Fruit fly (Drosophila melanogaster) whole organism, wandering third instar larva: ENCODE data around the gene CG4338.

Experiments used
- Abd-B ChIP-seq: fragments of >200 bp; optimal IDR thresholded peaks from 2 replicates; lab custom pipeline; 2017; ENCODE audit warnings: missing biosample characterization, missing genetic modification characterization
- CG32264 ChIP-seq: fragments of 200-800 bp; sonication (Bioruptor generic); optimal IDR thresholded peaks from 2 replicates; lab custom pipeline; 2016; ENCODE audit warnings: missing biosample characterization, missing genetic modification characterization
- CG9705 ChIP-seq: fragments of 200-800 bp; sonication (Bioruptor generic); optimal IDR thresholded peaks from 2 replicates; lab custom pipeline; 2018; ENCODE audit warnings: missing biosample characterization, mild to moderate bottlenecking, missing genetic modification characterization
- Dfd ChIP-seq: fragments of >200 bp; optimal IDR thresholded peaks from 2 replicates; lab custom pipeline; 2017; ENCODE audit warnings: missing biosample characterization, missing genetic modification characterization
- Dif ChIP-seq: fragments of 200-275, 200-300 bp; sonication (Bioruptor generic); optimal IDR thresholded peaks from 2 replicates; lab custom pipeline; 2018; ENCODE audit warnings: missing biosample characterization, missing genetic modification characterization; ENCODE audit not compliant: partially characterized antibody
- GATAd ChIP-seq: sonication (Bioruptor generic); optimal IDR thresholded peaks from 2 replicates; lab custom pipeline; 2016; ENCODE audit warnings: missing biosample characterization, missing genetic modification characterization
- HLH106 ChIP-seq: fragments of 200-800 bp; optimal IDR thresholded peaks from 3 replicates; lab custom pipeline; 2019; ENCODE audit warnings: missing biosample characterization, mild to moderate bottlenecking, missing genetic modification characterization, moderate library complexity
- Hnf4 ChIP-seq: fragments of 200-800 bp; sonication (Bioruptor generic); optimal IDR thresholded peaks from 2 replicates; lab custom pipeline; 2016; ENCODE audit warnings: missing biosample characterization, mild to moderate bottlenecking, missing genetic modification characterization
- Hr78 ChIP-seq: fragments of >200 bp; optimal IDR thresholded peaks from 2 replicates; lab custom pipeline; 2017; ENCODE audit warnings: missing biosample characterization, missing genetic modification characterization
- Hr83 ChIP-seq: fragments of 200-300 bp; sonication (Bioruptor generic); optimal IDR thresholded peaks from 2 replicates; lab custom pipeline; 2016; ENCODE audit warnings: missing biosample characterization, mild to moderate bottlenecking, missing genetic modification characterization, moderate library complexity; ENCODE audit not compliant: poor library complexity, severe bottlenecking
- Jra ChIP-seq: sonication (Bioruptor generic); optimal IDR thresholded peaks from 2 replicates; lab custom pipeline; 2016; ENCODE audit warnings: missing biosample characterization, missing genetic modification characterization
- Myc ChIP-seq: fragments of >200 bp; optimal IDR thresholded peaks from 2 replicates; lab custom pipeline; 2017
- N ChIP-seq: fragments of >200 bp; optimal IDR thresholded peaks from 2 replicates; lab custom pipeline; 2018; ENCODE audit warnings: missing biosample characterization, missing external identifiers, missing genetic modification characterization
- OdsH ChIP-seq: fragments of 200-800 bp; sonication (Bioruptor generic); optimal IDR thresholded peaks from 2 replicates; lab custom pipeline; 2016; ENCODE audit warnings: missing biosample characterization, mild to moderate bottlenecking, missing genetic modification characterization
- Rel ChIP-seq, 2 experiments: fragments of 200-800 bp; sonication (Bioruptor generic) in 1 of 2; optimal IDR thresholded peaks; 2 replicates in 1 of 2; 3 replicates in 1 of 2; lab custom pipeline; 2016 to 2019; ENCODE audit warnings: mild to moderate bottlenecking in 2 of 2, missing biosample characterization in 2 of 2, missing genetic modification characterization in 2 of 2, moderate library complexity in 1 of 2
- Sp1 ChIP-seq: fragments of 200-800 bp; sonication (Bioruptor generic); optimal IDR thresholded peaks from 3 replicates; lab custom pipeline; 2019; ENCODE audit warnings: missing biosample characterization, mild to moderate bottlenecking, missing genetic modification characterization, moderate library complexity
- Vsx2 ChIP-seq: fragments of 200-300, 225-300 bp; sonication (Bioruptor generic); optimal IDR thresholded peaks from 2 replicates; lab custom pipeline; 2018; ENCODE audit warnings: missing biosample characterization, missing genetic modification characterization; ENCODE audit not compliant: partially characterized antibody
- br ChIP-seq: fragments of 200-800 bp; sonication (Bioruptor generic); optimal IDR thresholded peaks from 2 replicates; lab custom pipeline; 2016; ENCODE audit warnings: missing biosample characterization, missing genetic modification characterization
- dl ChIP-seq, 2 experiments: fragments of 175-275, 200-275 bp in 1 of 2; fragments of 200-275 bp in 1 of 2; sonication (Bioruptor generic); optimal IDR thresholded peaks; lab custom pipeline; 2018; ENCODE audit warnings: mild to moderate bottlenecking in 2 of 2, missing biosample characterization in 2 of 2, missing genetic modification characterization in 2 of 2, moderate library complexity in 2 of 2; ENCODE audit not compliant: partially characterized antibody in 2 of 2, insufficient read depth in 1 of 2
- dmrt93B ChIP-seq: fragments of 200-800 bp; sonication (Bioruptor generic); optimal IDR thresholded peaks from 2 replicates; lab custom pipeline; 2018; ENCODE audit warnings: missing biosample characterization, mild to moderate bottlenecking, missing genetic modification characterization
- dsf ChIP-seq: sonication (Bioruptor generic); optimal IDR thresholded peaks from 2 replicates; lab custom pipeline; 2016; ENCODE audit warnings: missing biosample characterization, missing genetic modification characterization, borderline replicate concordance
- ey ChIP-seq: fragments of 200-800 bp; sonication (Bioruptor generic); optimal IDR thresholded peaks from 2 replicates; lab custom pipeline; 2016; ENCODE audit warnings: missing biosample characterization, missing genetic modification characterization
- foxo ChIP-seq, 2 experiments: fragments of 200-800 bp; sonication (Bioruptor generic); optimal IDR thresholded peaks; 2 replicates in 1 of 2; 3 replicates in 1 of 2; lab custom pipeline; 2016 to 2017; ENCODE audit warnings: missing biosample characterization in 2 of 2, missing genetic modification characterization in 2 of 2
- fru ChIP-seq: fragments of 200-800 bp; sonication (Bioruptor generic); optimal IDR thresholded peaks from 3 replicates; lab custom pipeline; 2016; ENCODE audit warnings: missing biosample characterization, mild to moderate bottlenecking, missing genetic modification characterization
- jim ChIP-seq: fragments of 175-275, 200-325 bp; sonication (Bioruptor generic); optimal IDR thresholded peaks from 2 replicates; lab custom pipeline; 2016; ENCODE audit warnings: missing biosample characterization, mild to moderate bottlenecking, missing genetic modification characterization
- lola ChIP-seq: fragments of >200 bp; optimal IDR thresholded peaks from 2 replicates; lab custom pipeline; 2017; ENCODE audit warnings: missing biosample characterization, missing genetic modification characterization
- pan ChIP-seq: fragments of >200 bp; optimal IDR thresholded peaks from 2 replicates; lab custom pipeline; 2017
- psq ChIP-seq: fragments of 200-800 bp; sonication (Bioruptor generic); optimal IDR thresholded peaks from 3 replicates; lab custom pipeline; 2017; ENCODE audit warnings: missing biosample characterization, mild to moderate bottlenecking, missing genetic modification characterization, moderate library complexity
- rgr ChIP-seq: fragments of 200-800 bp; sonication (Bioruptor generic); optimal IDR thresholded peaks from 3 replicates; lab custom pipeline; 2016; ENCODE audit warnings: missing biosample characterization, mild to moderate bottlenecking, missing genetic modification characterization
- sv ChIP-seq: fragments of 200-800 bp; sonication (Bioruptor generic); optimal IDR thresholded peaks from 3 replicates; lab custom pipeline; 2016; ENCODE audit warnings: missing biosample characterization, missing genetic modification characterization
- tai ChIP-seq: sonication (Bioruptor generic); optimal IDR thresholded peaks from 2 replicates; lab custom pipeline; 2016; ENCODE audit warnings: missing biosample characterization, missing genetic modification characterization
- woc ChIP-seq: sonication (Bioruptor generic); optimal IDR thresholded peaks from 2 replicates; lab custom pipeline; 2016; ENCODE audit warnings: missing biosample characterization, mild to moderate bottlenecking, missing genetic modification characterization

The CG4338 gene

dm6 chr3R:15282326-15282725, 7.0 kb downstream of the CG4338 start:
- TF ChIP-seq dl (GFP tag; optimal IDR thresholded peaks at IDR 0.05; lab: Kevin White, UChicago; ENCODE audit: insufficient read depth in 1 of 2, partially characterized antibody in 2 of 2) (no peak), dsf (no peak), br (no peak), Jra (GFP tag; lab: Kevin White, UChicago) (no peak), sv (no peak), jim (GFP tag; lab: Kevin White, UChicago) (no peak), pan (no peak), Hnf4 (GFP tag; lab: Kevin White, UChicago) (no peak), Abd-B (GFP tag; lab: Kevin White, UChicago) (no peak), CG9705 (GFP tag; lab: Kevin White, UChicago) (no peak), rgr (GFP tag; lab: Kevin White, UChicago) (no peak), psq (no peak), N (GFP tag; lab: Kevin White, UChicago) (no peak), CG32264 (GFP tag; lab: Kevin White, UChicago) (no peak), foxo (GFP tag; optimal IDR thresholded peaks at IDR 0.05; lab: Kevin White, UChicago) (no peak), Hr83 (GFP tag; lab: Kevin White, UChicago) (no peak), Sp1 (GFP tag; lab: Kevin White, UChicago) (no peak), OdsH (no peak)

dm6 chr3R:15282982-15283809, 7.9 kb downstream of the CG4338 start:
- TF ChIP-seq woc (GFP tag; lab: Kevin White, UChicago) (no peak), HLH106 (tag; lab: Kevin White, UChicago) (no peak), Myc (lab: Kevin White, UChicago) (no peak), OdsH (no peak), pan (no peak), Rel (GFP tag; optimal IDR thresholded peaks at IDR 0.05; lab: Kevin White, UChicago) (no peak), Rel (tag; optimal IDR thresholded peaks at IDR 0.05; lab: Kevin White, UChicago) (peak; percentile 15), fru (GFP tag; lab: Kevin White, UChicago) (no peak)

dm6 chr3R:15286024-15286692, 10.8 kb downstream of the CG4338 start:
- TF ChIP-seq Sp1 (GFP tag; lab: Kevin White, UChicago) (no peak), tai (GFP tag; lab: Kevin White, UChicago) (no peak), sv (no peak), Rel (GFP tag; optimal IDR thresholded peaks at IDR 0.05; lab: Kevin White, UChicago) (no peak), Rel (tag; optimal IDR thresholded peaks at IDR 0.05; lab: Kevin White, UChicago) (no peak), pan (no peak), psq (no peak), Dif (GFP tag; lab: Kevin White, UChicago) (peak; percentile 87), dsf (no peak), Hr78 (GFP tag; lab: Kevin White, UChicago) (no peak), Dfd (no peak), dmrt93B (GFP tag; lab: Kevin White, UChicago) (no peak), GATAd (GFP tag; lab: Kevin White, UChicago) (no peak), CG32264 (GFP tag; lab: Kevin White, UChicago) (no peak), ey (GFP tag; lab: Kevin White, UChicago) (no peak), HLH106 (tag; lab: Kevin White, UChicago) (no peak), woc (GFP tag; lab: Kevin White, UChicago) (no peak), rgr (GFP tag; lab: Kevin White, UChicago) (peak; percentile 7), Hnf4 (GFP tag; lab: Kevin White, UChicago) (no peak), Abd-B (GFP tag; lab: Kevin White, UChicago) (no peak), Myc (lab: Kevin White, UChicago) (no peak), Vsx2 (peak; percentile 56), dl (GFP tag; optimal IDR thresholded peaks at IDR 0.05; lab: Kevin White, UChicago; ENCODE audit: insufficient read depth in 1 of 2, partially characterized antibody in 2 of 2) (peak in 1 of 2 experiments; percentile 51), lola (GFP tag; lab: Kevin White, UChicago) (no peak)
